Fruit fly (Drosophila melanogaster): Measurements from ENCODE around the gene CG5662.

CG5662 gene

DNA sequence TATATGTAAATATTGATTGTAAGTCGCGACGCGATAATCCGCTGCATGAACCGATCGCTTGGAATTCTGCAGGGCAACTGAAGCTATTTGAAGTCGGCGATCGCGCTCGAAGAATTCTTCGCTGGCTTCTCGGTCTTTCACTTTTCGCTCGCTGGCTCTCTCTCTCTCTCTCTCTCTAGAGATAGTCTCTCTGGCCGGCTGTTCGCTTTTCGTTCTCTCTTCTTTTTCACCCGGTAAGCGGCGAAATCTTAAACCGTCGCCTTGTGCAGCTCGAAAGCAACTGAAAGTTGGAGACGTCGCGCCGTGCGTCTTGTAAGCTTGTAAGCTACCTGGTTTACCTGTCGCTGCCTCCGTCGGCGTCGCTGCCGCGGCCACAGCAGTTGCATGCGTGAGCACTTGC lies 47.2 kb upstream of the CG5662 start, which contains the start of gene CG9095 (continued):
- TF ChIP-seq Fer1 (GFP tag; optimal IDR thresholded peaks at IDR 0.05), result no peak
- no peak for TF ChIP-seq ERR (GFP tag; optimal IDR thresholded peaks at IDR 0.05)
- peak; percentile 16 for TF ChIP-seq oc (tag; optimal IDR thresholded peaks at IDR 0.05)
- no peak for TF ChIP-seq Scr (GFP tag; IDR thresholded peaks at IDR 0.05; ENCODE audit: partially characterized antibody)
- TF ChIP-seq sqz (GFP tag; optimal IDR thresholded peaks at IDR 0.05), result peak; percentile 35
- no peak for TF ChIP-seq Mrtf (GFP tag; IDR thresholded peaks at IDR 0.05)
- no peak for TF ChIP-seq Spps (tag; optimal IDR thresholded peaks at IDR 0.05)
- 0 out of 3 replicates have a peak, but pooled peaks have one; percentile 13 for TF ChIP-seq ci (GFP tag; IDR thresholded peaks at IDR 0.05)
- TF ChIP-seq HmgD (GFP tag; optimal IDR thresholded peaks at IDR 0.05), result no peak
- no peak for TF ChIP-seq usp (GFP tag; optimal IDR thresholded peaks at IDR 0.05)
- no peak for TF ChIP-seq z (GFP tag; IDR thresholded peaks at IDR 0.05)
- TF ChIP-seq Doc3 (GFP tag; IDR thresholded peaks at IDR 0.05; ENCODE audit: partially characterized antibody), result no peak
- TF ChIP-seq lab (GFP tag; optimal IDR thresholded peaks at IDR 0.05), result no peak

DNA sequence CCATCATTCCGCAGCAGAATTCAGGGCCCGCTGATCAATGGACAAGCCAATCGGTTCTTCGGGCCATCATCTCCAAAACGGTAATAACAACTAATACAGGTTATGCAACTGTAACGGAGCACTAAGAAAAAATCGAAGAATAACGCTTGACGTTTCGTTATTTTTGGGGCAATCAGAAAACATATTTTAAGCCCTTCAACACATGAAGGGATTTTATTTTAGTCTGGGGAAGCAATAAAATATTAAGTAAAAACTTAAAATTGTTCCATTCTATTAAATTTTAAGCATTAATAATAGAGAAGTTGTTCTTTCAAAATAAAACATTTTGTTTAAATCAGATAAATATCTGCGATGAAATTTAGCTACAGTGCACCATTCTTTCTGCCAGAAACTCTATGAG lies 46.8 kb upstream of the CG5662 start:
- TF ChIP-seq CG11723 (GFP tag; optimal IDR thresholded peaks at IDR 0.05) (no peak), CG34224 (GFP tag; IDR thresholded peaks at IDR 0.05; ENCODE audit: partially characterized antibody) (no peak), CG8290 (GFP tag; optimal IDR thresholded peaks at IDR 0.05) (no peak), CG8290 (tag; optimal IDR thresholded peaks at IDR 0.05) (no peak), Ets65A (GFP tag) (no peak), hth (optimal IDR thresholded peaks at IDR 0.05) (no peak), CG6689 (GFP tag; IDR thresholded peaks at IDR 0.05) (no peak), gcm (GFP tag; optimal IDR thresholded peaks at IDR 0.05) (no peak), pnt (GFP tag; optimal IDR thresholded peaks at IDR 0.05) (no peak), B-H1 (GFP tag; IDR thresholded peaks at IDR 0.05) (no peak)

DNA sequence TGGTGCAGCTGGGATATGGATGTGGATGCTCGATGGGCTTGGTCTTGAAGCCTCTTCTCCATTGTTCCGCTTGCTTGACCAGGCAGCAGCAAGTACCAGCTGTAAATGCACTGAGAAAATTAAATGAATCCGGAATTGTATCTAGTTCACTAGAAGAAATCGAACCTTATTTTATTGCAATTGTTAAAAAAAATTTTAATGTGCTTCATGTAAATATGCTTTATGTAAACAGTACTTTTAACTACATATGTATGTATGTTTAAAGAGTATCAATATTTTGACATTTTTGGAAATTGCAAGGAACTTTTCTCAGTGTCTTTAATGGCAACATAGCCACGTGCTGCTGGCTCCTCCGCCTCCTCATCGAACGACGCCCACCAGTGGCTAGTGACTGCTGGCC lies 45.3 kb upstream of the CG5662 start:
- TF ChIP-seq pho (GFP tag; optimal IDR thresholded peaks at IDR 0.05) (no peak), CG33557 (GFP tag; optimal IDR thresholded peaks at IDR 0.05) (no peak), CG1832 (GFP tag; optimal IDR thresholded peaks at IDR 0.05) (no peak), Oli (tag; optimal IDR thresholded peaks at IDR 0.05) (no peak), sens (GFP tag) (peak; percentile 44), wor (GFP tag; IDR thresholded peaks at IDR 0.05) (no peak), CG17359 (tag; optimal IDR thresholded peaks at IDR 0.05) (no peak), zfh1 (GFP tag; IDR thresholded peaks at IDR 0.05) (no peak), Sox100B (GFP tag; optimal IDR thresholded peaks at IDR 0.05) (no peak)

- TF ChIP-seq Jarid2 (GFP tag; optimal IDR thresholded peaks at IDR 0.05), result peak; percentile 7
- no peak for TF ChIP-seq luna (GFP tag; optimal IDR thresholded peaks at IDR 0.05)
- TF ChIP-seq fd96Cb (tag; optimal IDR thresholded peaks at IDR 0.05), result no peak
- TF ChIP-seq Dp (GFP tag; optimal IDR thresholded peaks at IDR 0.05), result peak; percentile 6
- no peak for TF ChIP-seq klu (GFP tag; IDR thresholded peaks at IDR 0.05)
- TF ChIP-seq E2f2 (GFP tag; IDR thresholded peaks at IDR 0.05), result 0 out of 2 replicates have a peak, but pooled peaks have one; percentile 36
- TF ChIP-seq pzg (GFP tag; optimal IDR thresholded peaks at IDR 0.05), result peak; percentile 21
- peak; percentile 31 for TF ChIP-seq CG13894 (tag; optimal IDR thresholded peaks at IDR 0.05)
- TF ChIP-seq Doc2 (GFP tag; IDR thresholded peaks at IDR 0.05), result no peak
- TF ChIP-seq sens (GFP tag), result peak; percentile 31
- peak; percentile 7 for TF ChIP-seq CG15514 (GFP tag; optimal IDR thresholded peaks at IDR 0.05)
- peak; percentile 98 for TF ChIP-seq CG8359 (GFP tag; optimal IDR thresholded peaks at IDR 0.05; ENCODE audit: borderline replicate concordance)
- peak; percentile 64 for TF ChIP-seq stwl (tag; optimal IDR thresholded peaks at IDR 0.05)
- 0 out of 2 replicates have a peak, but pooled peaks have one; percentile 5 for TF ChIP-seq slbo (GFP tag; IDR thresholded peaks at IDR 0.05)
- 0 out of 3 replicates have a peak, but pooled peaks have one; percentile 9 for TF ChIP-seq HLH4C (GFP tag; IDR thresholded peaks at IDR 0.05; ENCODE audit: partially characterized antibody)
- TF ChIP-seq Med (GFP tag), result peak; percentile 63
- TF ChIP-seq sens-2 (GFP tag; IDR thresholded peaks at IDR 0.05), result no peak
These were observed 34.9 kb upstream of the CG5662 start, which contains the start of gene CG43737 for dm6 chrX:15175171-15175883. TSS of gene CG43737 (plus strand) at chrX:15175441.
